Fruit fly (Drosophila melanogaster): ENCODE measurements around the gene CG14891.

- no peak for TF ChIP-seq MBD-R2 (GFP tag; IDR thresholded peaks at IDR 0.05)
- TF ChIP-seq CG9727 (GFP tag; optimal IDR thresholded peaks at IDR 0.05) = no peak
- TF ChIP-seq CG17612 (GFP tag; IDR thresholded peaks at IDR 0.05) = no peak
- no peak for TF ChIP-seq h (optimal IDR thresholded peaks at IDR 0.05)
- TF ChIP-seq CG13123 (GFP tag; optimal IDR thresholded peaks at IDR 0.05) = no peak
- TF ChIP-seq esg (GFP tag; conservative IDR thresholded peaks at IDR 0.05) = no peak
- no peak for TF ChIP-seq CG2199 (GFP tag; IDR thresholded peaks at IDR 0.05)
- TF ChIP-seq pan (optimal IDR thresholded peaks at IDR 0.05) = no peak
- no peak for TF ChIP-seq pan (GFP tag; optimal IDR thresholded peaks at IDR 0.05 in 1 of 2, IDR thresholded peaks at IDR 0.05 in 1 of 2)
- TF ChIP-seq ftz-f1 (GFP tag; optimal IDR thresholded peaks at IDR 0.05) = no peak
Observed at dm6 chr3R:16528429-16528828, 42.9 kb upstream of the CG14891 start.

All from whole organism, embryonic.